Worm (Caenorhabditis elegans) whole organism, mixed stage, embryonic: ENCODE results near the gene Y39G8B.5.

ENCODE experiments used
- ces-1 ChIP-seq: fragments of 150-350 bp; optimal IDR thresholded peaks from 2 replicates; lab custom pipeline; 2014; ENCODE audit warnings: missing biosample characterization, missing genetic modification reagents, missing genetic modification characterization
- drap-1 ChIP-seq: fragments of 200-800 bp; sonication (Bioruptor generic); optimal IDR thresholded peaks from 3 replicates; lab custom pipeline; 2018; ENCODE audit warnings: mild to moderate bottlenecking, missing genetic modification characterization, missing compliant biosample characterization
- elt-3 ChIP-seq: fragments of 150-350 bp; optimal IDR thresholded peaks from 2 replicates; lab custom pipeline; 2014; ENCODE audit warnings: missing biosample characterization, missing genetic modification characterization
- lin-13 ChIP-seq: fragments of 150-350 bp; optimal IDR thresholded peaks from 2 replicates; lab custom pipeline; 2014; ENCODE audit warnings: missing biosample characterization, missing genetic modification characterization
- nhr-28 ChIP-seq: fragments of 150-350 bp; optimal IDR thresholded peaks from 2 replicates; lab custom pipeline; 2014; ENCODE audit warnings: missing biosample characterization, missing genetic modification characterization
- nhr-76 ChIP-seq: sonication (generic microtip); optimal IDR thresholded peaks from 2 replicates; lab custom pipeline; 2017; ENCODE audit warnings: missing biosample characterization, missing genetic modification characterization
- pha-4 ChIP-seq: fragments of 150-350 bp; optimal IDR thresholded peaks from 2 replicates; lab custom pipeline; 2018; ENCODE audit warnings: missing biosample characterization, missing genetic modification reagents, missing genetic modification characterization
- sptf-1 ChIP-seq: sonication (generic microtip); optimal IDR thresholded peaks from 2 replicates; lab custom pipeline; 2017; ENCODE audit warnings: mild to moderate bottlenecking, missing genetic modification characterization, moderate library complexity, missing compliant biosample characterization
- unc-62 ChIP-seq: fragments of 150-350 bp; optimal IDR thresholded peaks from 2 replicates; lab custom pipeline; 2014; ENCODE audit warnings: missing biosample characterization, missing genetic modification reagents, missing genetic modification characterization
- ztf-11 ChIP-seq: fragments of 150-350 bp; optimal IDR thresholded peaks from 2 replicates; lab custom pipeline; 2014; ENCODE audit warnings: missing biosample characterization, missing genetic modification characterization

- no peak for TF ChIP-seq sptf-1
- TF ChIP-seq drap-1 (GFP tag; lab: Kevin White, UChicago): no peak
- TF ChIP-seq ces-1 (GFP tag; lab: Kevin White, UChicago): no peak
- no peak for TF ChIP-seq elt-3 (tag; lab: Kevin White, UChicago)
- TF ChIP-seq nhr-76 (tag; lab: Kevin White, UChicago): no peak
- TF ChIP-seq unc-62 (GFP tag; lab: Kevin White, UChicago): no peak
- TF ChIP-seq nhr-28 (tag; lab: Kevin White, UChicago): no peak
- no peak for TF ChIP-seq pha-4 (tag; lab: Kevin White, UChicago)
- no peak for TF ChIP-seq ztf-11 (tag; lab: Kevin White, UChicago)
- TF ChIP-seq lin-13 (tag; lab: Kevin White, UChicago): no peak
Measured at ce11 chrII:14039811-14040203, 48.2 kb upstream of the Y39G8B.5 start.
